Fruit fly (Drosophila melanogaster): ENCODE measurements around the gene Zmynd8.

DNA sequence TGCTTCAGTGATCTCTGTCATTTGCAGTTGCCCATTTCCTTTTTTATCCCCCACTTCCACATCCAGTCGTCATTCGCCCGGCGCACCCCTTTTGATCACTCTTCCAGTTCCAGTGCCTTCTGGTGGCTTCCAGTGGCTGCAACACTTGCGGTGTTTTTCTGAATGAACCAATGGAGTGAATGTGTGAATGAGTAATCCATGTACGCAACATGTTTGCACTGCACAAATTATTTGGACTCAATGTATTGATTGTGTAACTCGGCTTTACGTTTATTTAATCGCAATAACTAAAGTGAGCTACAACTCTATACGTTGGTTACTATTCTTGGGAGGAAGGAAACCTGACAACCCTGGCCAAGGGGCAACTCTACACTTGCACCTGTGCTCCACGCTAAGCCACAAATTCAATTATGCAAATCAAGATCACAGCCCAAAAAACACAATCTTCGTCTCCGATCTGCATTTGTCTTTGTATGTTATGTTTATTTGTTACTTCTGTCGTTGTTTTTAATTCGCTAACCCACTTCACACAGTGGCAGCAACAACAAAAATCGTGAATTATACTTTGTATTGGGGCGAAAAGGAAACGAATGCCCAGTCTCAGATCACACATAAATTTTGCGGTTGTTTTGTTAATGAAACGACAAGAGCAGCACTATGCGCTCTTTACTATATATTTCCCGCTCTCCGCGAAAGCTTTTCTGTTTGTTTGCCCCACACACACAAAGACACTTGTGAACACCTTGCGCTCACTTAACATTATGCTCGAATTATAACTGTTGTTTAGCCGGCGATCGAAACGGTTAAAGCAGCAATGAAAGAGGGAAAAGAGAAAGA is 45.8 kb downstream of the Zmynd8 start:
- TF ChIP-seq CG14655 (GFP tag; optimal IDR thresholded peaks at IDR 0.05), result peak; percentile 6
- TF ChIP-seq CG8301 (tag; optimal IDR thresholded peaks at IDR 0.05), result no peak
- TF ChIP-seq CG34367 (tag; optimal IDR thresholded peaks at IDR 0.05), result no peak
- no peak for TF ChIP-seq Pif1B (GFP tag; optimal IDR thresholded peaks at IDR 0.05)
- no peak for TF ChIP-seq D1 (tag; optimal IDR thresholded peaks at IDR 0.05)
- no peak for TF ChIP-seq gl (tag; optimal IDR thresholded peaks at IDR 0.05)
- TF ChIP-seq EcR (GFP tag; optimal IDR thresholded peaks at IDR 0.05), result no peak
- no peak for TF ChIP-seq CG12605 (GFP tag; IDR thresholded peaks at IDR 0.05)

All from whole organism, pupa.